Fruit fly (Drosophila melanogaster) whole organism, embryonic: Measurements from ENCODE around the gene Nse1.

Experiments
- CG10959 ChIP-seq: fragments of 200-800 bp; sonication (Bioruptor generic); IDR thresholded peaks from 2 replicates; pipeline ENCODE4 v1.3.6; 2022; ENCODE audit warnings: missing biosample characterization, missing genetic modification characterization
- CG1233 ChIP-seq: fragments of 200-800 bp; sonication (Bioruptor generic); optimal IDR thresholded peaks from 4 replicates; lab custom pipeline; 2018; ENCODE audit warnings: missing biosample characterization, mild to moderate bottlenecking, missing genetic modification characterization
- CG13775 ChIP-seq: fragments of 200-800 bp; sonication (Bioruptor generic); optimal IDR thresholded peaks from 3 replicates; lab custom pipeline; 2017; ENCODE audit warnings: missing biosample characterization, mild to moderate bottlenecking, missing genetic modification characterization
- CG17802 ChIP-seq: fragments of 200-800 bp; sonication (Bioruptor generic); optimal IDR thresholded peaks from 2 replicates; lab custom pipeline; 2018; ENCODE audit warnings: missing biosample characterization, mild to moderate bottlenecking, missing genetic modification characterization, moderate library complexity
- CG2129 ChIP-seq: fragments of 200-800 bp; sonication (Bioruptor generic); IDR thresholded peaks from 2 replicates; pipeline ENCODE4 v1.3.6; 2022; ENCODE audit warnings: missing biosample characterization, missing genetic modification characterization; ENCODE audit not compliant: partially characterized antibody
- CG30431 ChIP-seq: fragments of 200-800 bp; sonication (Bioruptor generic); optimal IDR thresholded peaks from 2 replicates; lab custom pipeline; 2017; ENCODE audit warnings: missing biosample characterization, missing genetic modification characterization
- CG32767 ChIP-seq: fragments of 200-800 bp; sonication (Bioruptor generic); IDR thresholded peaks from 2 replicates; pipeline ENCODE4 v1.3.6; 2022; ENCODE audit warnings: missing biosample characterization, missing genetic modification characterization
- CG33557 ChIP-seq: fragments of 200-800 bp; sonication (Bioruptor generic); optimal IDR thresholded peaks from 2 replicates; lab custom pipeline; 2019; ENCODE audit warnings: missing biosample characterization, mild to moderate bottlenecking, missing genetic modification characterization, moderate library complexity
- CG6175 ChIP-seq: fragments of 200-800 bp; sonication (Bioruptor generic); IDR thresholded peaks from 3 replicates; pipeline ENCODE4 v1.3.6; 2022; ENCODE audit warnings: missing biosample characterization, missing genetic modification characterization
- CG6765 ChIP-seq: fragments of 200-800 bp; sonication (Bioruptor generic); optimal IDR thresholded peaks from 3 replicates; lab custom pipeline; 2017; ENCODE audit warnings: missing biosample characterization, mild to moderate bottlenecking, missing genetic modification characterization
- CG9727 ChIP-seq: fragments of 200-800 bp; sonication (Bioruptor generic); optimal IDR thresholded peaks from 3 replicates; lab custom pipeline; 2017; ENCODE audit warnings: missing biosample characterization, mild to moderate bottlenecking, missing genetic modification characterization
- CG9817 ChIP-seq: fragments of 200-800 bp; sonication (Bioruptor generic); optimal IDR thresholded peaks from 2 replicates; lab custom pipeline; 2018; ENCODE audit warnings: missing biosample characterization, mild to moderate bottlenecking, missing genetic modification characterization, moderate library complexity
- CG9876 ChIP-seq: fragments of 200-800 bp; sonication (Bioruptor generic); optimal IDR thresholded peaks from 2 replicates; lab custom pipeline; 2016; ENCODE audit warnings: missing biosample characterization, missing genetic modification characterization
- CoRest ChIP-seq: fragments of 200-800 bp; sonication (Bioruptor generic); optimal IDR thresholded peaks from 3 replicates; lab custom pipeline; 2018; ENCODE audit warnings: missing biosample characterization, mild to moderate bottlenecking, missing genetic modification characterization, moderate library complexity
- CrebB ChIP-seq: fragments of 200-800 bp; sonication (Bioruptor generic); optimal IDR thresholded peaks from 3 replicates; lab custom pipeline; 2018; ENCODE audit warnings: missing biosample characterization, mild to moderate bottlenecking, missing genetic modification characterization
- Dad ChIP-seq: fragments of 200-800 bp; sonication (Bioruptor generic); optimal IDR thresholded peaks from 3 replicates; lab custom pipeline; 2016; ENCODE audit warnings: missing biosample characterization, missing genetic modification characterization
- Doc2 ChIP-seq: fragments of 200-800 bp; sonication (Bioruptor generic); IDR thresholded peaks from 2 replicates; pipeline ENCODE4 v1.3.6; 2022; ENCODE audit warnings: missing biosample characterization, missing genetic modification characterization
- E2f2 ChIP-seq: fragments of 200-800 bp; sonication (Bioruptor generic); IDR thresholded peaks from 2 replicates; pipeline ENCODE4 v1.3.6; 2022; ENCODE audit warnings: missing biosample characterization, missing genetic modification characterization
- Ets97D ChIP-seq: fragments of 200-800 bp; sonication (Bioruptor generic); optimal IDR thresholded peaks from 3 replicates; lab custom pipeline; 2016; ENCODE audit warnings: missing biosample characterization, missing genetic modification characterization
- Hey ChIP-seq: fragments of 200-800 bp; sonication (Bioruptor generic); optimal IDR thresholded peaks from 3 replicates; lab custom pipeline; 2018; ENCODE audit warnings: missing biosample characterization, mild to moderate bottlenecking, missing genetic modification characterization
- Hr3 ChIP-seq: fragments of 200-800 bp; sonication (Bioruptor generic); optimal IDR thresholded peaks from 3 replicates; lab custom pipeline; 2016; ENCODE audit warnings: missing biosample characterization, missing genetic modification characterization
- Hsf ChIP-seq: fragments of 200-800 bp; sonication (Bioruptor generic); optimal IDR thresholded peaks from 3 replicates; lab custom pipeline; 2016; ENCODE audit warnings: missing biosample characterization, missing genetic modification characterization
- Lim3 ChIP-seq: fragments of 200-800 bp; sonication (Bioruptor generic); IDR thresholded peaks from 2 replicates; pipeline ENCODE4 v1.3.6; 2022; ENCODE audit warnings: missing biosample characterization, missing genetic modification characterization
- Nf-YC ChIP-seq: fragments of 200-800 bp; optimal IDR thresholded peaks from 3 replicates; lab custom pipeline; 2019; ENCODE audit warnings: missing biosample characterization, mild to moderate bottlenecking, missing genetic modification characterization, moderate library complexity
- PHDP ChIP-seq: fragments of 200-800 bp; sonication (Bioruptor generic); optimal IDR thresholded peaks from 3 replicates; lab custom pipeline; 2018; ENCODE audit warnings: missing biosample characterization, mild to moderate bottlenecking, missing genetic modification characterization, moderate library complexity
- Sox100B ChIP-seq: fragments of 200-800 bp; sonication (Bioruptor generic); optimal IDR thresholded peaks from 3 replicates; lab custom pipeline; 2018; ENCODE audit warnings: missing biosample characterization, mild to moderate bottlenecking, missing genetic modification characterization
- Taf1 ChIP-seq: fragments of 200-800 bp; sonication (Bioruptor generic); IDR thresholded peaks from 2 replicates; pipeline ENCODE4 v1.3.6; 2022; ENCODE audit warnings: missing biosample characterization, missing genetic modification characterization
- Trl ChIP-seq, 3 experiments: fragments of >200 bp in 2 of 3; fragments of 200-800 bp in 1 of 3; sonication (Bioruptor generic) in 1 of 3; optimal IDR thresholded peaks; 2 replicates in 1 of 3; 3 replicates in 2 of 3; lab custom pipeline; 2016 to 2017; ENCODE audit warnings: missing biosample characterization in 1 of 3, missing genetic modification characterization in 1 of 3
- Usf ChIP-seq: fragments of 200-800 bp; sonication (Bioruptor generic); optimal IDR thresholded peaks from 2 replicates; lab custom pipeline; 2017; ENCODE audit warnings: missing genotype, missing biosample characterization, missing genetic modification characterization
- YL-1 ChIP-seq: fragments of 200-800 bp; sonication (Bioruptor generic); optimal IDR thresholded peaks from 3 replicates; lab custom pipeline; 2017; ENCODE audit warnings: missing biosample characterization, mild to moderate bottlenecking, missing genetic modification characterization
- ac ChIP-seq: fragments of 200-800 bp; sonication (Bioruptor generic); optimal IDR thresholded peaks from 3 replicates; lab custom pipeline; 2017; ENCODE audit warnings: missing biosample characterization, mild to moderate bottlenecking, missing genetic modification characterization
- aop ChIP-seq: fragments of 200-800 bp; sonication (Bioruptor generic); IDR thresholded peaks from 2 replicates; pipeline ENCODE4 v1.3.6; 2022; ENCODE audit warnings: missing biosample characterization, missing genetic modification characterization
- ara ChIP-seq: fragments of 200-800 bp; sonication (Bioruptor generic); IDR thresholded peaks from 2 replicates; pipeline ENCODE4 v1.3.6; 2022; ENCODE audit warnings: missing biosample characterization, missing genetic modification characterization
- cato ChIP-seq: fragments of 200-800 bp; sonication (Bioruptor generic); optimal IDR thresholded peaks from 2 replicates; lab custom pipeline; 2016; ENCODE audit warnings: missing biosample characterization, missing genetic modification characterization, borderline replicate concordance
- crol ChIP-seq: fragments of 200-800 bp; sonication (Bioruptor generic); IDR thresholded peaks from 2 replicates; pipeline ENCODE4 v1.3.6; 2022; ENCODE audit warnings: missing biosample characterization, missing genetic modification characterization
- crp ChIP-seq, 2 experiments: fragments of 200-800 bp; sonication (Bioruptor generic); optimal IDR thresholded peaks; 2 replicates in 1 of 2; 3 replicates in 1 of 2; lab custom pipeline; 2017; ENCODE audit warnings: missing biosample characterization in 2 of 2, missing genetic modification characterization in 2 of 2, mild to moderate bottlenecking in 1 of 2, moderate library complexity in 1 of 2
- dati ChIP-seq: fragments of 200-800 bp; sonication (Bioruptor generic); IDR thresholded peaks from 2 replicates; pipeline ENCODE4 v1.3.6; 2022; ENCODE audit warnings: missing biosample characterization, missing genetic modification characterization
- exex ChIP-seq: fragments of 200-800 bp; sonication (Bioruptor generic); optimal IDR thresholded peaks from 4 replicates; lab custom pipeline; 2018; ENCODE audit warnings: missing biosample characterization, mild to moderate bottlenecking, missing genetic modification characterization, moderate library complexity
- fu2 ChIP-seq: fragments of 200-800 bp; sonication (Bioruptor generic); optimal IDR thresholded peaks from 2 replicates; lab custom pipeline; 2016; ENCODE audit warnings: missing biosample characterization, missing genetic modification characterization
- gt ChIP-seq: fragments of 200-800 bp; sonication (Bioruptor generic); IDR thresholded peaks from 2 replicates; pipeline ENCODE4 v1.3.6; 2022; ENCODE audit warnings: missing biosample characterization, missing genetic modification characterization
- ham ChIP-seq: fragments of 200-800 bp; sonication (Bioruptor generic); IDR thresholded peaks from 2 replicates; pipeline ENCODE4 v1.3.6; 2022; ENCODE audit warnings: missing biosample characterization, missing genetic modification characterization
- mirr ChIP-seq: fragments of 200-800 bp; sonication (Bioruptor generic); optimal IDR thresholded peaks from 3 replicates; lab custom pipeline; 2018; ENCODE audit warnings: missing biosample characterization, mild to moderate bottlenecking, missing genetic modification characterization
- pfk ChIP-seq: fragments of 200-800 bp; sonication (Bioruptor generic); optimal IDR thresholded peaks from 2 replicates; lab custom pipeline; 2018; ENCODE audit warnings: missing biosample characterization, mild to moderate bottlenecking, missing genetic modification characterization, moderate library complexity
- pros ChIP-seq: fragments of 200-800 bp; sonication (Bioruptor generic); optimal IDR thresholded peaks from 3 replicates; lab custom pipeline; 2019; ENCODE audit warnings: missing biosample characterization, mild to moderate bottlenecking, missing genetic modification characterization, moderate library complexity
- pum ChIP-seq: fragments of 200-800 bp; sonication (Bioruptor generic); optimal IDR thresholded peaks from 2 replicates; lab custom pipeline; 2016; ENCODE audit warnings: missing biosample characterization, missing genetic modification characterization
- sim ChIP-seq: fragments of 200-800 bp; sonication (Bioruptor generic); IDR thresholded peaks from 2 replicates; pipeline ENCODE4 v1.3.6; 2022; ENCODE audit warnings: missing biosample characterization, missing genetic modification characterization
- slp2 ChIP-seq: fragments of 200-800 bp; sonication (Bioruptor generic); optimal IDR thresholded peaks from 2 replicates; lab custom pipeline; 2016; ENCODE audit warnings: missing biosample characterization, missing genetic modification characterization
- sug ChIP-seq: fragments of 200-800 bp; optimal IDR thresholded peaks from 2 replicates; lab custom pipeline; 2019; ENCODE audit warnings: missing biosample characterization, mild to moderate bottlenecking, missing genetic modification characterization, moderate library complexity

The Nse1 gene

DNA sequence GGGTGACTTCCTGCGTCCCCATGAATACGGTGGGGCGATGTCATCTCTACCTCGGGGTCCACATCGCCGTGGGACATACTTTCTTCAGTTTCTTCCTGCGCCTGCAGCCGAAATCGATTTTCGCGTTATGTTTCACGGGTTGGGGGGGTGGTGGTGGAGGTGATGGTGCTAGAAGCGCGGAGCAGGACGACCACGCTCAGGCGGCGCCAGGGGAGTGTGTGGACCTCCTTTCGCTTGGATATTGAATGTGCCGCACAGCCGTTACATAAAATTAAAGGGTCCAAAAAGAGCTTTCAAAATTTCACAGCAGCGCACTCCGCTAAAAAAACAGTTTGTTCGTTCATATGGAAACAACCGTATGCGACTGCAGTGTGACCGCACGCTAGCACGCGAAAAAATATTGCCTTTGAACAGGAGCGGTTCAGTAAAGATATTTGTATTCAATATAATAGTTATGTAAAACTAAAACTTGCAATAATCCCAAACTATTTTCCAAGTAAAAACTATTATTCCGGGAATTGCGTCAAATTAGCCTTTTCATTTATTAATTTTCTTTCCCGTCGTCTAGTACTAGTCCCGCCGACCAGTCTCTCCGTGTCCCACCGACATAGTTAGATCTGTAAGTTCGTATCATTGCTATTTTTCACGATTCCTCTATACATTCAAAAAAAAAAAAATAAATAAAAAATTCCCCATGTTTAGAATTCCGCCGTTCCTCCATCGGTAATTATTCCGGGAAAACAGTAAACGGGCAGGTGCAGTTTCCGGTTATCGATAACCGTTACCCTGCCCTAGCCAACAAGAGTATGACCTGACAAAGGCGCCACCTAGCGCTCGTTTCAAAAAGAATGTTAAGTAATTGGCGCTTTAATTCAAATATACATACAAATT, 6.8 kb upstream of the Nse1 start, which contains the start of gene Nhe3 (continued):
- TF ChIP-seq gt (GFP tag; lab: Robert Waterston, UW) (peak; percentile 42; the same call in 1 of the 2 replicates), Sox100B (GFP tag; lab: Kevin White, UChicago) (peak; percentile 81), Hey (no peak), Lim3 (GFP tag; lab: Robert Waterston, UW) (no peak), cato (GFP tag; lab: Kevin White, UChicago) (peak; percentile 50), fu2 (GFP tag; lab: Kevin White, UChicago) (peak; percentile 78), ham (GFP tag; lab: Robert Waterston, UW) (0 out of 2 replicates have a peak, but pooled peaks have one; percentile 47), E2f2 (GFP tag; lab: Robert Waterston, UW) (peak; percentile 98), Taf1 (GFP tag; lab: Robert Waterston, UW) (peak; percentile 77), aop (no peak), sug (peak; percentile 78), Doc2 (GFP tag; lab: Robert Waterston, UW) (no peak), CG33557 (GFP tag; lab: Kevin White, UChicago) (peak; percentile 30), Trl (optimal IDR thresholded peaks at IDR 0.05; lab: Kevin White, UChicago) (no peak), Trl (GFP tag; optimal IDR thresholded peaks at IDR 0.05; lab: Kevin White, UChicago) (peak; percentile 75), YL-1 (GFP tag; lab: Kevin White, UChicago) (peak; percentile 83), CG32767 (GFP tag; lab: Robert Waterston, UW) (no peak; the same call in 1 of the 2 replicates), exex (tag; lab: Kevin White, UChicago) (peak; percentile 45), pros (GFP tag; lab: Kevin White, UChicago) (no peak), PHDP (tag; lab: Kevin White, UChicago) (peak; percentile 71), dati (peak; percentile 36; the same call in 1 of the 2 replicates), pfk (GFP tag; lab: Kevin White, UChicago) (peak; percentile 83), Hr3 (peak; percentile 81), CG1233 (GFP tag; lab: Kevin White, UChicago) (peak; percentile 73), mirr (GFP tag; lab: Kevin White, UChicago) (no peak), ara (peak; percentile 78), CoRest (tag; lab: Kevin White, UChicago) (peak; percentile 84), sim (GFP tag; lab: Robert Waterston, UW) (0 out of 2 replicates have a peak, but pooled peaks have one; percentile 32), CG10959 (peak; percentile 68), pum (GFP tag; lab: Kevin White, UChicago) (peak; percentile 78), Hsf (GFP tag; lab: Kevin White, UChicago) (peak; percentile 90), slp2 (GFP tag; lab: Kevin White, UChicago) (peak; percentile 76), CG9817 (tag; lab: Kevin White, UChicago) (peak; percentile 80), CG6175 (0 out of 3 replicates have a peak, but pooled peaks have one; percentile 42), CG9876 (GFP tag; lab: Kevin White, UChicago) (peak; percentile 14), Nf-YC (peak; percentile 67), Ets97D (GFP tag; lab: Kevin White, UChicago) (peak; percentile 78), CG6765 (peak; percentile 60), CG17802 (tag; lab: Kevin White, UChicago) (peak; percentile 26), CG2129 (GFP tag; lab: Robert Waterston, UW) (no peak), ac (GFP tag; lab: Kevin White, UChicago) (no peak), Usf (GFP tag; lab: Kevin White, UChicago) (peak; percentile 63), CG9727 (GFP tag; lab: Kevin White, UChicago) (peak; percentile 85), crp (GFP tag; optimal IDR thresholded peaks at IDR 0.05; lab: Kevin White, UChicago) (peak; percentile 8 to 72), CrebB (tag; lab: Kevin White, UChicago) (peak; percentile 65), CG30431 (GFP tag; lab: Kevin White, UChicago) (peak; percentile 70), Dad (GFP tag; lab: Kevin White, UChicago) (peak; percentile 85), crol (GFP tag; lab: Robert Waterston, UW) (peak; percentile 94), CG13775 (peak; percentile 76)
